Fruit fly (Drosophila melanogaster) whole organism, adult: ENCODE data around the gene twe.

Experiments used
- CG11617 ChIP-seq: fragments of 200-800 bp; sonication (Bioruptor generic); optimal IDR thresholded peaks from 2 replicates; lab custom pipeline; 2017; ENCODE audit warnings: mild to moderate bottlenecking, missing biosample characterization, missing genetic modification reagents, missing genetic modification characterization
- CG12768 ChIP-seq: fragments of 200-800 bp; sonication (Bioruptor generic); optimal IDR thresholded peaks from 2 replicates; lab custom pipeline; 2017; ENCODE audit warnings: missing biosample characterization, missing genetic modification characterization, mild to moderate bottlenecking, moderate library complexity, missing genetic modification reagents
- CG14711 ChIP-seq: fragments of 200-800 bp; sonication (Bioruptor generic); optimal IDR thresholded peaks from 2 replicates; lab custom pipeline; 2018; ENCODE audit warnings: missing biosample characterization, mild to moderate bottlenecking, missing genetic modification characterization, moderate library complexity
- CG1620 ChIP-seq: fragments of 200-800 bp; sonication (Bioruptor generic); optimal IDR thresholded peaks from 2 replicates; lab custom pipeline; 2016; ENCODE audit warnings: missing biosample characterization, missing genetic modification characterization
- CG33017 ChIP-seq: fragments of 200-800 bp; sonication (Bioruptor generic); optimal IDR thresholded peaks from 2 replicates; lab custom pipeline; 2018; ENCODE audit warnings: missing biosample characterization, mild to moderate bottlenecking, missing genetic modification characterization, moderate library complexity
- CG5204 ChIP-seq: fragments of 200-800 bp; sonication (Bioruptor generic); optimal IDR thresholded peaks from 2 replicates; lab custom pipeline; 2016; ENCODE audit warnings: missing biosample characterization, missing genetic modification characterization
- CG7045 ChIP-seq: fragments of 200-800 bp; sonication (Bioruptor generic); optimal IDR thresholded peaks from 2 replicates; lab custom pipeline; 2017; ENCODE audit warnings: missing biosample characterization, mild to moderate bottlenecking, missing genetic modification characterization
- CG7101 ChIP-seq: fragments of 200-800 bp; sonication (Bioruptor generic); optimal IDR thresholded peaks from 2 replicates; lab custom pipeline; 2018; ENCODE audit warnings: missing biosample characterization, mild to moderate bottlenecking, missing genetic modification characterization, moderate library complexity
- Clk ChIP-seq: fragments of 200-800 bp; sonication (Bioruptor generic); optimal IDR thresholded peaks from 2 replicates; lab custom pipeline; 2017; ENCODE audit warnings: missing biosample characterization, missing genetic modification characterization
- Crg-1 ChIP-seq: fragments of 200-800 bp; sonication (Bioruptor generic); optimal IDR thresholded peaks from 2 replicates; lab custom pipeline; 2016; ENCODE audit warnings: missing biosample characterization, missing genetic modification characterization
- Hr96 ChIP-seq: fragments of 200-800 bp; sonication (Bioruptor generic); optimal IDR thresholded peaks from 2 replicates; lab custom pipeline; 2016; ENCODE audit warnings: missing biosample characterization, missing genetic modification characterization
- Mnt ChIP-seq: fragments of 200-800 bp; sonication (Bioruptor generic); optimal IDR thresholded peaks from 2 replicates; lab custom pipeline; 2016; ENCODE audit warnings: missing biosample characterization, mild to moderate bottlenecking, missing genetic modification characterization
- bab1 ChIP-seq: fragments of 200-800 bp; sonication (Bioruptor generic); optimal IDR thresholded peaks from 3 replicates; lab custom pipeline; 2019; ENCODE audit warnings: missing biosample characterization, mild to moderate bottlenecking, missing genetic modification characterization, moderate library complexity
- cic ChIP-seq: fragments of 200-800 bp; sonication (Bioruptor generic); optimal IDR thresholded peaks from 2 replicates; lab custom pipeline; 2017; ENCODE audit warnings: missing biosample characterization, mild to moderate bottlenecking, missing genetic modification characterization, moderate library complexity
- cnc ChIP-seq, 2 experiments: fragments of >200 bp; optimal IDR thresholded peaks; 2 replicates each; lab custom pipeline; 2017
- kay ChIP-seq: fragments of 200-800 bp; sonication (Bioruptor generic); peaks from one replicate; lab custom pipeline; 2016; ENCODE audit warnings: missing biosample characterization, missing genetic modification characterization, borderline replicate concordance
- ovo ChIP-seq: fragments of 200-800 bp; sonication (Bioruptor generic); optimal IDR thresholded peaks from 2 replicates; lab custom pipeline; 2016; ENCODE audit warnings: missing biosample characterization, missing genetic modification characterization
- pad ChIP-seq: fragments of 200-800 bp; sonication (Bioruptor generic); optimal IDR thresholded peaks from 3 replicates; lab custom pipeline; 2017; ENCODE audit warnings: missing biosample characterization, missing genetic modification characterization, mild to moderate bottlenecking, moderate library complexity, missing genetic modification reagents
- tj ChIP-seq: fragments of 200-800 bp; sonication (Bioruptor generic); optimal IDR thresholded peaks from 3 replicates; lab custom pipeline; 2017; ENCODE audit warnings: missing biosample characterization, mild to moderate bottlenecking, missing genetic modification characterization, moderate library complexity
- toe ChIP-seq: fragments of 200-800 bp; sonication (Bioruptor generic); optimal IDR thresholded peaks from 2 replicates; lab custom pipeline; 2016; ENCODE audit warnings: missing biosample characterization, missing genetic modification characterization

Gene twe

dm6 chr2L:16261576-16262217 is at the start of gene twe, which contains the start of gene CG4935:
Gene twe (minus strand): TSS chr2L:16261877.
Gene CG4935 (plus strand): TSS chr2L:16262141.
- TF ChIP-seq CG7101 (tag; lab: Kevin White, UChicago) (no peak), bab1 (GFP tag; lab: Kevin White, UChicago) (peak; percentile 32)

dm6 chr2L:16310648-16311047 is 49.0 kb upstream of the twe start, which contains the start of the genes cni and fzy:
Gene cni (minus strand): TSS chr2L:16310726.
Gene fzy (plus strand): TSS chr2L:16310956.
- TF ChIP-seq Mnt (GFP tag; lab: Kevin White, UChicago) (peak; percentile 37), ovo (GFP tag; lab: Kevin White, UChicago) (no peak), Hr96 (GFP tag; lab: Kevin White, UChicago) (no peak), toe (GFP tag; lab: Kevin White, UChicago) (no peak), kay (no peak), Clk (GFP tag; lab: Kevin White, UChicago) (no peak), CG14711 (tag; lab: Kevin White, UChicago) (peak; percentile 43), CG12768 (GFP tag; lab: Kevin White, UChicago) (no peak), CG1620 (GFP tag; lab: Kevin White, UChicago) (peak; percentile 29), tj (no peak), cic (GFP tag; lab: Kevin White, UChicago) (peak; percentile 35), CG11617 (GFP tag; lab: Kevin White, UChicago) (peak; percentile 67), bab1 (GFP tag; lab: Kevin White, UChicago) (peak; percentile 74), CG7101 (tag; lab: Kevin White, UChicago) (peak; percentile 5)

DNA sequence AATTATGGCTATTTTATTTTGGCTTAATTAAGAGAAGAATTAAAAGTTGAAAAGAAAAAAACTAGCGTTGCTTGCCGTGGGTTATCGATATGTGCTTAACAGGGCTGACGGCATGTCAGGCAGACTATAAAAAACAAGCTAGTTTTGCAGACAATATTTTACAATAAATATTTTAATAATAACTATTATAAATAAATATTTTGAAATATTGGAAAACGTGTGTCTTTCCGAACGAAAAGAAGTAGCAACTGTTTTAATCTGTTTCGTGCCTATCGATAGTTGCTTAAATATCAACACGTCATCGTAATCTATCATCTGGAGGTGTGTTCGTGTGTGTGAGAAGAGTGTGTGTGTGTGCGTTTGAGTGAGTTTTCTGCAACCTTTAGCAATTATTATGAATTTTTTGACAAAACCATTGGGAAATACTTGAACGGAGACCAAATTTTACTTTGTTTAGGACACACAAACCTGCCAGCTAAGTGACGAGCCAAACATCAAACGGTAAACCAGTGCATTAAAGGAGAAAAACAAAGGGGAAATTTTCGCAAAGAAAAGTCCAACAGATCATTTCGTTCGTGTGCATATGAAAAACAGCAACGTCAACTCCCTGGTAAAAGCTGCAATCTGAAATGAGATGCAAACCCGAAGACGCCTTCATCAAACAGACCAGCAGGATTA is 45.5 kb upstream of the twe start, which contains the start of the genes CG5861 and Syx5:
TSS of gene CG5861 (minus strand) at position 273 of the 678 bp plus-strand sequence.
TSS of gene Syx5 (plus strand) at position 321 of the 678 bp plus-strand sequence.
- TF ChIP-seq CG33017 (tag; lab: Kevin White, UChicago) (peak; percentile 15), CG7045 (GFP tag; lab: Kevin White, UChicago) (peak; percentile 42), pad (GFP tag; lab: Kevin White, UChicago) (peak; percentile 55), tj (peak; percentile 89), Clk (GFP tag; lab: Kevin White, UChicago) (peak; percentile 28), cic (GFP tag; lab: Kevin White, UChicago) (peak; percentile 59), cnc (optimal IDR thresholded peaks at IDR 0.05; lab: Kevin White, UChicago) (peak; percentile 46 to 65), CG14711 (tag; lab: Kevin White, UChicago) (peak; percentile 76), CG11617 (GFP tag; lab: Kevin White, UChicago) (peak; percentile 72), bab1 (GFP tag; lab: Kevin White, UChicago) (peak; percentile 78), Crg-1 (GFP tag; lab: Kevin White, UChicago) (peak; percentile 35), CG12768 (GFP tag; lab: Kevin White, UChicago) (peak; percentile 58), CG5204 (GFP tag; lab: Kevin White, UChicago) (no peak), CG7101 (tag; lab: Kevin White, UChicago) (peak; percentile 78), toe (GFP tag; lab: Kevin White, UChicago) (no peak), kay (no peak), ovo (GFP tag; lab: Kevin White, UChicago) (peak; percentile 9), CG1620 (GFP tag; lab: Kevin White, UChicago) (no peak), Mnt (GFP tag; lab: Kevin White, UChicago) (peak; percentile 66), Hr96 (GFP tag; lab: Kevin White, UChicago) (no peak)

DNA sequence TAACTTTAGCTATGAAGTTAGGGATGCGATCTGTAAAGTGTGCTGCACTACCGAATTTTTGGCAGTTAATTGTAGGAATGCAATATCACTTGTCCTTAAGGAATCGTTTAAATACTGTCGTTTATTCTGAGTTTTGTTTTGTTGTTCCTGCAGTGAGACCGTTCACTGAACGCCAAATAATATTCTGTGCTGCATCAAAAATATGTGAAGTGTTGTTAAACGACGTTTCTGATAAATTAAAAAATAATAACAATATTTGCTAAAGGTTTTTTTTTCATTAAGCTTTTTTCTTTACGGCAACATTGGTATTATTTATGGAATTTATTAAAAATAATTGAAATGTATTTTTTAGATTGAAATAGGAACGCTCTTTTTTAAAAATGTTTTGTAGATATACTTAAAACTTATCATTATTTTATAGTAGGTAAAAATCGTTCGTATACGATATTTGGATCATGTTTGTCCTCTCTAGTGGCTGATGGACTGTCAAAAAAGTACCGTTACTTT is 41.1 kb upstream of the twe start, which contains the start of gene GMF:
TSS of gene GMF (minus strand) at position 182 of the 507 bp plus-strand sequence.
- TF ChIP-seq CG7101 (tag; lab: Kevin White, UChicago): peak; percentile 75
- no peak for TF ChIP-seq Hr96 (GFP tag; lab: Kevin White, UChicago)
- TF ChIP-seq CG14711 (tag; lab: Kevin White, UChicago): peak; percentile 85
- TF ChIP-seq cnc (optimal IDR thresholded peaks at IDR 0.05; lab: Kevin White, UChicago): no peak
- peak; percentile 84 for TF ChIP-seq ovo (GFP tag; lab: Kevin White, UChicago)
- peak; percentile 98 for TF ChIP-seq kay
- TF ChIP-seq CG11617 (GFP tag; lab: Kevin White, UChicago): peak; percentile 63
- TF ChIP-seq bab1 (GFP tag; lab: Kevin White, UChicago): peak; percentile 51
- TF ChIP-seq Mnt (GFP tag; lab: Kevin White, UChicago): peak; percentile 39
- peak; percentile 65 for TF ChIP-seq CG1620 (GFP tag; lab: Kevin White, UChicago)
- no peak for TF ChIP-seq CG5204 (GFP tag; lab: Kevin White, UChicago)
- peak; percentile 33 for TF ChIP-seq CG7045 (GFP tag; lab: Kevin White, UChicago)
- TF ChIP-seq Crg-1 (GFP tag; lab: Kevin White, UChicago): peak; percentile 43
- no peak for TF ChIP-seq Clk (GFP tag; lab: Kevin White, UChicago)
- peak; percentile 40 for TF ChIP-seq pad (GFP tag; lab: Kevin White, UChicago)
- TF ChIP-seq CG12768 (GFP tag; lab: Kevin White, UChicago): peak; percentile 19
